Worm (Caenorhabditis elegans): ENCODE measurements around the gene fbxb-5.

fbxb-5 gene

ce11 chrII:1750413-1750812 lies 28.1 kb upstream of the fbxb-5 start, which contains the start of the genes F36H5.13 and F36H5.8:
F36H5.13 (minus strand) TSS chrII:1750513.
F36H5.8 (minus strand) TSS chrII:1750686.
- TF ChIP-seq nfya-1 (tag; optimal IDR thresholded peaks at IDR 0.05) = no peak
- TF ChIP-seq madf-2 (tag; optimal IDR thresholded peaks at IDR 0.05) = no peak
- TF ChIP-seq ceh-30 (tag; optimal IDR thresholded peaks at IDR 0.05) = no peak
- TF ChIP-seq K09A11.1 (tag; optimal IDR thresholded peaks at IDR 0.05; ENCODE audit: insufficient read depth) = no peak
- no peak for TF ChIP-seq C38D4.7 (GFP tag; optimal IDR thresholded peaks at IDR 0.05)
- no peak for TF ChIP-seq lim-6 (tag; optimal IDR thresholded peaks at IDR 0.05)
- no peak for TF ChIP-seq sdc-2 (tag; optimal IDR thresholded peaks at IDR 0.05)
- no peak for TF ChIP-seq lin-11 (tag; optimal IDR thresholded peaks at IDR 0.05)
- TF ChIP-seq unc-86 (tag; optimal IDR thresholded peaks at IDR 0.05) = no peak
- TF ChIP-seq rnt-1 (tag; optimal IDR thresholded peaks at IDR 0.05) = no peak
- TF ChIP-seq ztf-16 (tag; optimal IDR thresholded peaks at IDR 0.05) = no peak

ce11 chrII:1744183-1744582 lies 21.9 kb upstream of the fbxb-5 start, which contains the start of gene clec-19:
clec-19 (plus strand) TSS chrII:1744483.
- TF ChIP-seq sox-4 (tag; optimal IDR thresholded peaks at IDR 0.05) = no peak
- TF ChIP-seq zip-5 (tag; optimal IDR thresholded peaks at IDR 0.05) = no peak
- no peak for TF ChIP-seq lim-6 (tag; optimal IDR thresholded peaks at IDR 0.05)
- no peak for TF ChIP-seq elt-2 (tag; optimal IDR thresholded peaks at IDR 0.05)
- no peak for TF ChIP-seq pat-9 (tag; optimal IDR thresholded peaks at IDR 0.05)
- TF ChIP-seq hlh-8 (tag; optimal IDR thresholded peaks at IDR 0.05) = no peak
- TF ChIP-seq ceh-19 (GFP tag; optimal IDR thresholded peaks at IDR 0.05) = no peak
- no peak for TF ChIP-seq K02D7.2 (tag; optimal IDR thresholded peaks at IDR 0.05)
- no peak for TF ChIP-seq nfya-1 (tag; optimal IDR thresholded peaks at IDR 0.05)
- TF ChIP-seq F13H6.1 (tag; optimal IDR thresholded peaks at IDR 0.05) = no peak
- no peak for TF ChIP-seq K09A11.1 (tag; optimal IDR thresholded peaks at IDR 0.05; ENCODE audit: insufficient read depth)
- TF ChIP-seq ceh-31 (tag; optimal IDR thresholded peaks at IDR 0.05) = no peak
- TF ChIP-seq ceh-34 (tag; optimal IDR thresholded peaks at IDR 0.05) = no peak
- no peak for TF ChIP-seq C38D4.7 (GFP tag; optimal IDR thresholded peaks at IDR 0.05)
- TF ChIP-seq ama-1 (optimal IDR thresholded peaks at IDR 0.05) = no peak
- TF ChIP-seq C08G9.2 (tag; optimal IDR thresholded peaks at IDR 0.05) = no peak
- TF ChIP-seq unc-3 (GFP tag; conservative IDR thresholded peaks at IDR 0.05) = no peak
- TF ChIP-seq unc-3 (tag; optimal IDR thresholded peaks at IDR 0.05) = no peak

DNA sequence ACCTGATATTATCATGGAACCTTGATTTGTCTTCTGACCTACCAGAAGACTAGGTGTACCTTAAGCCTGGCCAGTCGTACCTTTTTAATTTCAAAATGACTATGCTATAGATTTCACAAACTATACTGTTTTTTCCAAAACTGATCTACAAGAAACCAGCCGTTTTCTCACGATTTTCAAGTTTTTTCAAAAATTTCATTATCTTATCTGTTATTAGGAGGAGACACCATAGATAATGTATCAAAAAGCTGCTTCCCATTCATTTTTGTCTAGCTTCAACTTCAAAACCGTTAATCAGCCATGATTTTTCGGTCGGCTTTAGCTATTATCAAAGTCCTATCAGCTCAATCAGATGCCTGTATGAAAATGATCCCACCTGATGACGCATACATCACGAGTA lies 20.2 kb upstream of the fbxb-5 start, which contains the start of gene F36H5.12:
Gene F36H5.12 (plus strand): TSS at position 301 of the 400 bp plus-strand sequence.
- no peak for TF ChIP-seq madf-2 (tag; optimal IDR thresholded peaks at IDR 0.05)
- TF ChIP-seq ztf-16 (tag; optimal IDR thresholded peaks at IDR 0.05) = no peak
- no peak for TF ChIP-seq lin-11 (tag; optimal IDR thresholded peaks at IDR 0.05)
- no peak for TF ChIP-seq zip-5 (tag; optimal IDR thresholded peaks at IDR 0.05)
- TF ChIP-seq sox-2 (GFP tag; IDR thresholded peaks at IDR 0.05) = no peak
- no peak for TF ChIP-seq tbx-2 (tag; optimal IDR thresholded peaks at IDR 0.05)
- no peak for TF ChIP-seq ceh-30 (tag; optimal IDR thresholded peaks at IDR 0.05)
- no peak for TF ChIP-seq pag-3 (tag; optimal IDR thresholded peaks at IDR 0.05; ENCODE audit: borderline replicate concordance)
- TF ChIP-seq fax-1 (tag; optimal IDR thresholded peaks at IDR 0.05) = no peak
- TF ChIP-seq npax-4 (tag; optimal IDR thresholded peaks at IDR 0.05) = no peak
- TF ChIP-seq syd-9 (tag; optimal IDR thresholded peaks at IDR 0.05) = no peak
- TF ChIP-seq sox-4 (tag; optimal IDR thresholded peaks at IDR 0.05) = no peak
- no peak for TF ChIP-seq tbx-7 (tag; optimal IDR thresholded peaks at IDR 0.05)
- no peak for TF ChIP-seq sdc-2 (tag; optimal IDR thresholded peaks at IDR 0.05)

DNA sequence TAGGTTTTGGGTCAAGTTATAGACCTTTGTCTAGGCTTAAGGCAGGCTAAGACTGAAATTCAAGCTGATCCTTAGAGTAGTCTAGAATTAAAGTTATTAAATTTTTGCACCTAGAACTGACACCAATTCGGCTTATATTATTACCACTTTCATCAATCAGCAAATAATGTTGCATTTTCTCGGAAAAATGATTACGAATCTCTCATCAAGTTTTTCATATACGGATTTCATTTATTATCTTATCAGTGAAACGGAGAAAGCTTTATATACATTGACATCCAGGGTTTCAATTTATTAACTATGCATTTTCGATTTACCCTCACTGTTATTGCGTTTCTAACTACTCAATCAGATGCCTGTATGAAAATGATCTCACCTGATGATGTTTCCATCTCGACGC lies 19.0 kb upstream of the fbxb-5 start, which contains the start of gene K07G6.1:
Gene K07G6.1 (plus strand): TSS at position 301 of the 400 bp plus-strand sequence.
- TF ChIP-seq ama-1 (optimal IDR thresholded peaks at IDR 0.05) (no peak), ahr-1 (tag; optimal IDR thresholded peaks at IDR 0.05) (no peak), K02D7.2 (tag; optimal IDR thresholded peaks at IDR 0.05) (no peak), che-1 (tag; optimal IDR thresholded peaks at IDR 0.05) (no peak), pag-3 (tag; optimal IDR thresholded peaks at IDR 0.05; ENCODE audit: borderline replicate concordance) (no peak), fax-1 (tag; optimal IDR thresholded peaks at IDR 0.05) (no peak), pha-4 (tag; optimal IDR thresholded peaks at IDR 0.05) (no peak)
